Fruit fly (Drosophila melanogaster) whole organism, embryonic: ENCODE results near the gene Sirup.

ENCODE experiments used
- ATbp ChIP-seq: fragments of 200-800 bp; sonication (Bioruptor generic); optimal IDR thresholded peaks from 2 replicates; lab custom pipeline; 2017; ENCODE audit warnings: missing biosample characterization, mild to moderate bottlenecking, missing genetic modification characterization, missing genetic modification reagents
- Atf6 ChIP-seq: fragments of 200-800 bp; sonication (Bioruptor generic); IDR thresholded peaks from 2 replicates; pipeline ENCODE4 v1.3.6; 2022; ENCODE audit warnings: missing biosample characterization, missing genetic modification characterization
- C15 ChIP-seq: fragments of 200-800 bp; sonication (Bioruptor generic); IDR thresholded peaks from 3 replicates; pipeline ENCODE4 v1.3.6; 2022; ENCODE audit warnings: missing biosample characterization, missing genetic modification characterization
- CG10979 ChIP-seq: fragments of 200-800 bp; sonication (Bioruptor generic); optimal IDR thresholded peaks from 2 replicates; lab custom pipeline; 2018; ENCODE audit warnings: missing biosample characterization, mild to moderate bottlenecking, missing genetic modification characterization, moderate library complexity
- CG11093 ChIP-seq: fragments of 200-800 bp; sonication (Bioruptor generic); IDR thresholded peaks from 3 replicates; pipeline ENCODE4 v1.3.6; 2022; ENCODE audit warnings: missing biosample characterization, missing genetic modification characterization
- CG11504 ChIP-seq: fragments of 200-800 bp; sonication (Bioruptor generic); optimal IDR thresholded peaks from 3 replicates; lab custom pipeline; 2019; ENCODE audit warnings: missing biosample characterization, mild to moderate bottlenecking, missing genetic modification characterization, moderate library complexity
- CG11695 ChIP-seq: fragments of 200-800 bp; sonication (Bioruptor generic); IDR thresholded peaks from 3 replicates; pipeline ENCODE4 v1.3.6; 2022; ENCODE audit warnings: missing biosample characterization, missing genetic modification characterization
- CG13424 ChIP-seq: fragments of 200-800 bp; sonication (Bioruptor generic); optimal IDR thresholded peaks from 2 replicates; lab custom pipeline; 2019; ENCODE audit warnings: missing biosample characterization, mild to moderate bottlenecking, missing genetic modification characterization, moderate library complexity
- CG17328 ChIP-seq: fragments of 200-800 bp; sonication (Bioruptor generic); IDR thresholded peaks from 2 replicates; pipeline ENCODE4 v1.3.6; 2022; ENCODE audit warnings: missing biosample characterization, missing genetic modification characterization
- CG18619 ChIP-seq: fragments of 200-800 bp; sonication (Bioruptor generic); optimal IDR thresholded peaks from 3 replicates; lab custom pipeline; 2017; ENCODE audit warnings: missing biosample characterization, mild to moderate bottlenecking, missing genetic modification characterization
- CG2712 ChIP-seq: fragments of 200-800 bp; optimal IDR thresholded peaks from 3 replicates; lab custom pipeline; 2019; ENCODE audit warnings: missing biosample characterization, mild to moderate bottlenecking, missing genetic modification characterization, moderate library complexity
- CG31388 ChIP-seq: fragments of 200-800 bp; sonication (Bioruptor generic); optimal IDR thresholded peaks from 2 replicates; lab custom pipeline; 2016; ENCODE audit warnings: missing biosample characterization, missing genetic modification characterization
- CG32532 ChIP-seq: fragments of 200-800 bp; sonication (Bioruptor generic); IDR thresholded peaks from 2 replicates; pipeline ENCODE4 v1.3.6; 2022; ENCODE audit warnings: missing biosample characterization, missing genetic modification characterization
- CG3847 ChIP-seq: fragments of 200-800 bp; sonication (Bioruptor generic); IDR thresholded peaks from 2 replicates; pipeline ENCODE4 v1.3.6; 2022; ENCODE audit warnings: missing biosample characterization, missing genetic modification characterization
- CG4424 ChIP-seq: fragments of 200-800 bp; sonication (Bioruptor generic); optimal IDR thresholded peaks from 3 replicates; lab custom pipeline; 2016; ENCODE audit warnings: missing biosample characterization, missing genetic modification characterization
- CG5953 ChIP-seq: fragments of 200-800 bp; sonication (Bioruptor generic); IDR thresholded peaks from 2 replicates; pipeline ENCODE4 v1.3.6; 2022; ENCODE audit warnings: missing biosample characterization, missing genetic modification characterization
- CG6765 ChIP-seq: fragments of 200-800 bp; sonication (Bioruptor generic); optimal IDR thresholded peaks from 3 replicates; lab custom pipeline; 2017; ENCODE audit warnings: missing biosample characterization, mild to moderate bottlenecking, missing genetic modification characterization
- CG7271 ChIP-seq: fragments of 200-800 bp; sonication (Bioruptor generic); optimal IDR thresholded peaks from 2 replicates; lab custom pipeline; 2018; ENCODE audit warnings: missing biosample characterization, mild to moderate bottlenecking, missing genetic modification characterization, moderate library complexity
- CG7357 ChIP-seq: fragments of 200-800 bp; sonication (Bioruptor generic); IDR thresholded peaks from 3 replicates; pipeline ENCODE4 v1.3.6; 2022; ENCODE audit warnings: missing biosample characterization, missing genetic modification characterization
- CG7372 ChIP-seq: fragments of 200-800 bp; sonication (Bioruptor generic); IDR thresholded peaks from 2 replicates; pipeline ENCODE4 v1.3.6; 2022; ENCODE audit warnings: missing biosample characterization, missing genetic modification characterization
- CG8765 ChIP-seq: fragments of 200-800 bp; sonication (Bioruptor generic); IDR thresholded peaks from 2 replicates; pipeline ENCODE4 v1.3.6; 2022; ENCODE audit warnings: missing biosample characterization, missing genetic modification characterization
- CG9437 ChIP-seq: fragments of 200-800 bp; sonication (Bioruptor generic); optimal IDR thresholded peaks from 2 replicates; lab custom pipeline; 2018; ENCODE audit warnings: missing biosample characterization, mild to moderate bottlenecking, missing genetic modification characterization
- D ChIP-seq, 2 experiments: fragments of 200-800 bp in 1 of 2; fragments of >200 bp in 1 of 2; sonication (Bioruptor generic) in 1 of 2; optimal IDR thresholded peaks; 2 replicates in 1 of 2; 3 replicates in 1 of 2; lab custom pipeline; 2017; ENCODE audit warnings: mild to moderate bottlenecking in 1 of 2, missing biosample characterization in 1 of 2, missing genetic modification characterization in 1 of 2, missing genetic modification reagents in 1 of 2
- Gug ChIP-seq: fragments of 200-800 bp; sonication (Bioruptor generic); IDR thresholded peaks from 4 replicates; pipeline ENCODE4 v1.3.6; 2022; ENCODE audit warnings: missing biosample characterization, missing genetic modification characterization
- HLH3B ChIP-seq: fragments of 200-800 bp; sonication (Bioruptor generic); IDR thresholded peaks from 2 replicates; pipeline ENCODE4 v1.3.6; 2022; ENCODE audit warnings: missing biosample characterization, missing genetic modification characterization
- Hr39 ChIP-seq: fragments of >200 bp; optimal IDR thresholded peaks from 2 replicates; lab custom pipeline; 2017
- Max ChIP-seq: fragments of 200-800 bp; sonication (Bioruptor generic); optimal IDR thresholded peaks from 2 replicates; lab custom pipeline; 2016; ENCODE audit warnings: missing biosample characterization, mild to moderate bottlenecking, missing genetic modification characterization
- Myb ChIP-seq: fragments of 200-800 bp; sonication (Bioruptor generic); optimal IDR thresholded peaks from 2 replicates; lab custom pipeline; 2016; ENCODE audit warnings: missing biosample characterization, missing genetic modification characterization
- Ravus ChIP-seq: fragments of 200-800 bp; sonication (Bioruptor generic); IDR thresholded peaks from 2 replicates; pipeline ENCODE4 v1.3.6; 2022; ENCODE audit warnings: missing biosample characterization, missing genetic modification characterization
- Sox100B ChIP-seq: fragments of 200-800 bp; sonication (Bioruptor generic); optimal IDR thresholded peaks from 3 replicates; lab custom pipeline; 2018; ENCODE audit warnings: missing biosample characterization, mild to moderate bottlenecking, missing genetic modification characterization
- ci ChIP-seq: fragments of 200-800 bp; sonication (Bioruptor generic); IDR thresholded peaks from 3 replicates; pipeline ENCODE4 v1.3.6; 2022; ENCODE audit warnings: missing biosample characterization, missing genetic modification characterization
- corto ChIP-seq: fragments of 200-800 bp; sonication (Bioruptor generic); optimal IDR thresholded peaks from 2 replicates; lab custom pipeline; 2016; ENCODE audit warnings: missing biosample characterization, mild to moderate bottlenecking, missing genetic modification characterization, moderate library complexity
- fd64A ChIP-seq: fragments of 200-800 bp; sonication (Bioruptor generic); optimal IDR thresholded peaks from 3 replicates; lab custom pipeline; 2018; ENCODE audit warnings: missing biosample characterization, mild to moderate bottlenecking, missing genetic modification characterization
- gce ChIP-seq: fragments of 200-800 bp; sonication (Bioruptor generic); IDR thresholded peaks from 3 replicates; pipeline ENCODE4 v1.3.6; 2022; ENCODE audit warnings: missing biosample characterization, missing genetic modification characterization
- gcm2 ChIP-seq: fragments of 200-800 bp; sonication (Bioruptor generic); optimal IDR thresholded peaks from 2 replicates; lab custom pipeline; 2016; ENCODE audit warnings: missing biosample characterization, missing genetic modification characterization
- kah ChIP-seq: fragments of 200-800 bp; sonication (Bioruptor generic); optimal IDR thresholded peaks from 2 replicates; lab custom pipeline; 2018; ENCODE audit warnings: missing biosample characterization, mild to moderate bottlenecking, missing genetic modification characterization
- mld ChIP-seq: fragments of 200-800 bp; sonication (Bioruptor generic); IDR thresholded peaks from 3 replicates; pipeline ENCODE4 v1.3.6; 2022; ENCODE audit warnings: missing biosample characterization, missing genetic modification characterization; ENCODE audit not compliant: partially characterized antibody
- nau ChIP-seq: fragments of 200-800 bp; sonication (Bioruptor generic); optimal IDR thresholded peaks from 3 replicates; lab custom pipeline; 2017; ENCODE audit warnings: missing biosample characterization, mild to moderate bottlenecking, missing genetic modification characterization, missing genetic modification reagents
- ranshi ChIP-seq: fragments of 200-800 bp; sonication (Bioruptor generic); IDR thresholded peaks from 2 replicates; pipeline ENCODE4 v1.3.6; 2022; ENCODE audit warnings: missing biosample characterization, missing genetic modification characterization
- run ChIP-seq: fragments of 200-800 bp; sonication (Bioruptor generic); optimal IDR thresholded peaks from 3 replicates; lab custom pipeline; 2018; ENCODE audit warnings: missing biosample characterization, mild to moderate bottlenecking, missing genetic modification characterization
- sc ChIP-seq, 3 experiments: fragments of >200 bp in 2 of 3; fragments of 200-800 bp in 1 of 3; sonication (Bioruptor generic) in 1 of 3; optimal IDR thresholded peaks; 2 replicates in 2 of 3; 3 replicates in 1 of 3; lab custom pipeline; 2017; ENCODE audit warnings: mild to moderate bottlenecking in 1 of 3, missing biosample characterization in 1 of 3, missing genetic modification characterization in 1 of 3, missing genetic modification reagents in 1 of 3

The Sirup gene

DNA sequence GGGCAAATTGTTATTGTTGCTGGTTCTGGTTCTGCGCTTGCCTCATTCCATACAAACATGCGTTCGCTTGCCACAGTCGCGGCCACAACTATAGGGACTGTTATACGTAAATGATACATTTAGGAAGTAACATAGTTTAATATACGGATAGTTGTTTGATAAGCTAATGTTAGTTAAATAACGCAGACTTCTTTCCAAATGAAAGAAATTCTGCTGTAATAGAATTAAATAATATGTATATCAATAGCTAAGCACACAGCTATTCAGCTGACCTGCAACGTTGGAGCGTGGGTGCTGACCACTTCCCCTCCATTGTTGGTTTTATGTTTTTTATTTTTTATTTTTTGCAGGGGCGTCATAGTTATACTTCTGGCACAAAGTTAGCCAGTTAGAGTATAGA, 36.1 kb downstream of the Sirup start (continued):
- 0 out of 3 replicates have a peak, but pooled peaks have one; percentile 26 for TF ChIP-seq C15 (GFP tag; lab: Robert Waterston, UW)
- no peak for TF ChIP-seq corto (GFP tag; lab: Kevin White, UChicago)
- no peak for TF ChIP-seq fd64A (GFP tag; lab: Kevin White, UChicago)
- no peak for TF ChIP-seq gcm2 (GFP tag; lab: Kevin White, UChicago)
- no peak for TF ChIP-seq CG31388 (GFP tag; lab: Kevin White, UChicago)
- peak; percentile 47 for TF ChIP-seq Sox100B (GFP tag; lab: Kevin White, UChicago)
- TF ChIP-seq CG6765 (GFP tag; lab: Kevin White, UChicago): peak; percentile 31
- peak; percentile 30 for TF ChIP-seq CG9437 (GFP tag; lab: Kevin White, UChicago)
- TF ChIP-seq CG17328 (GFP tag; lab: Robert Waterston, UW): peak; percentile 61
- peak; percentile 18 for TF ChIP-seq kah
- TF ChIP-seq Max (GFP tag; lab: Kevin White, UChicago): peak; percentile 24
- TF ChIP-seq ranshi (GFP tag; lab: Robert Waterston, UW): peak; percentile 52
- 0 out of 3 replicates have a peak, but pooled peaks have one; percentile 36 for TF ChIP-seq gce (GFP tag; lab: Robert Waterston, UW)
- peak; percentile 23 for TF ChIP-seq CG18619 (GFP tag; lab: Kevin White, UChicago)
- TF ChIP-seq HLH3B (GFP tag; lab: Robert Waterston, UW): peak; percentile 73
- TF ChIP-seq ci (GFP tag; lab: Robert Waterston, UW): peak; percentile 77
- no peak for TF ChIP-seq mld (GFP tag; lab: Robert Waterston, UW)
- TF ChIP-seq CG11695 (GFP tag; lab: Robert Waterston, UW): peak; percentile 83
- TF ChIP-seq Gug (GFP tag; lab: Robert Waterston, UW): 0 out of 4 replicates have a peak, but pooled peaks have one; percentile 7
- TF ChIP-seq Hr39 (lab: Kevin White, UChicago): no peak
- no peak for TF ChIP-seq CG11093 (GFP tag; lab: Robert Waterston, UW)
- no peak for TF ChIP-seq nau (GFP tag; lab: Kevin White, UChicago)
- peak; percentile 67 for TF ChIP-seq CG2712
- TF ChIP-seq D (optimal IDR thresholded peaks at IDR 0.05; lab: Kevin White, UChicago): no peak
- peak; percentile 25 for TF ChIP-seq D (GFP tag; optimal IDR thresholded peaks at IDR 0.05; lab: Kevin White, UChicago)
- TF ChIP-seq ATbp (GFP tag; lab: Kevin White, UChicago): peak; percentile 46
- peak; percentile 56 for TF ChIP-seq CG13424
- TF ChIP-seq sc (optimal IDR thresholded peaks at IDR 0.05; lab: Kevin White, UChicago): no peak
- peak; percentile 9 for TF ChIP-seq sc (GFP tag; optimal IDR thresholded peaks at IDR 0.05; lab: Kevin White, UChicago)
- TF ChIP-seq CG4424 (GFP tag; lab: Kevin White, UChicago): peak; percentile 12

dm6 chr2L:8039688-8040087, 41.0 kb downstream of the Sirup start, which contains the start of gene CG7367:
Gene CG7367, minus strand, starts transcription at chr2L:8039788.
- no peak for TF ChIP-seq CG3847 (GFP tag; lab: Robert Waterston, UW)
- TF ChIP-seq CG8765 (GFP tag; lab: Robert Waterston, UW): no peak
- TF ChIP-seq CG7372 (GFP tag; lab: Robert Waterston, UW): no peak
- no peak for TF ChIP-seq CG10979 (tag; lab: Kevin White, UChicago)
- no peak for TF ChIP-seq CG11504 (tag; lab: Kevin White, UChicago)
- no peak for TF ChIP-seq Atf6
- TF ChIP-seq CG7357 (GFP tag; lab: Robert Waterston, UW): no peak
- TF ChIP-seq run (tag; lab: Kevin White, UChicago): no peak
- TF ChIP-seq CG5953 (GFP tag; lab: Robert Waterston, UW): no peak
- TF ChIP-seq CG6765 (GFP tag; lab: Kevin White, UChicago): no peak
- no peak for TF ChIP-seq Myb (GFP tag; lab: Kevin White, UChicago)
- TF ChIP-seq CG32532: no peak
- TF ChIP-seq Ravus: no peak
- TF ChIP-seq Hr39 (lab: Kevin White, UChicago): no peak
- TF ChIP-seq CG7271 (tag; lab: Kevin White, UChicago): no peak
